Worm (Caenorhabditis elegans): ENCODE measurements around the gene pqn-41.

ce11 chrIII:1982597-1983244 is 77.0 kb downstream of the pqn-41 start, which contains the start of gene srd-66:
- no peak for TF ChIP-seq ceh-36 (tag; optimal IDR thresholded peaks at IDR 0.05)
- no peak for TF ChIP-seq hmg-4 (GFP tag; optimal IDR thresholded peaks at IDR 0.05)
- no peak for TF ChIP-seq ama-1 (optimal IDR thresholded peaks at IDR 0.05)
- TF ChIP-seq flt-1 (GFP tag; IDR thresholded peaks at IDR 0.05) = no peak
- no peak for TF ChIP-seq hmbx-1 (tag; optimal IDR thresholded peaks at IDR 0.05)
